Worm (Caenorhabditis elegans): ENCODE measurements around the gene E02H9.1.

- TF ChIP-seq snpc-4 (tag; optimal IDR thresholded peaks at IDR 0.05) (no peak), pha-4 (tag; optimal IDR thresholded peaks at IDR 0.05) (no peak), mep-1 (tag; optimal IDR thresholded peaks at IDR 0.05) (no peak), M03D4.4 (tag; optimal IDR thresholded peaks at IDR 0.05) (no peak), hlh-1 (tag; optimal IDR thresholded peaks at IDR 0.05) (no peak), lin-13 (tag; optimal IDR thresholded peaks at IDR 0.05) (no peak), unc-62 (GFP tag; optimal IDR thresholded peaks at IDR 0.05) (no peak)
These were observed 9.0 kb downstream of the E02H9.1 start for ce11 chrIII:2477303-2477702.

All from whole organism, mixed stage, embryonic.